Fruit fly (Drosophila melanogaster) whole organism, embryonic: ENCODE data around the gene CG33093.

ENCODE experiments used
- Ada2b ChIP-seq: fragments of 200-800 bp; sonication (Bioruptor generic); IDR thresholded peaks from 2 replicates; pipeline ENCODE4 v1.3.6; 2022; ENCODE audit warnings: missing biosample characterization, missing genetic modification characterization
- Awh ChIP-seq: fragments of 200-800 bp; sonication (Bioruptor generic); IDR thresholded peaks from 2 replicates; pipeline ENCODE4, ENCODE4 v1.3.6; 2022; ENCODE audit warnings: missing biosample characterization, missing genetic modification characterization
- B-H1 ChIP-seq: fragments of 200-800 bp; sonication (Bioruptor generic); IDR thresholded peaks from 3 replicates; pipeline ENCODE4 v1.3.6; 2022; ENCODE audit warnings: missing biosample characterization, missing genetic modification characterization
- CG11247 ChIP-seq: fragments of 200-800 bp; sonication (Bioruptor generic); IDR thresholded peaks from 2 replicates; pipeline ENCODE4 v1.3.6; 2022; ENCODE audit warnings: missing biosample characterization, missing genetic modification characterization
- CG11456 ChIP-seq: fragments of 200-800 bp; sonication (Bioruptor generic); IDR thresholded peaks from 3 replicates; pipeline ENCODE4 v1.3.6; 2022; ENCODE audit warnings: missing biosample characterization, missing genetic modification characterization
- CG11504 ChIP-seq: fragments of 200-800 bp; sonication (Bioruptor generic); optimal IDR thresholded peaks from 3 replicates; lab custom pipeline; 2019; ENCODE audit warnings: missing biosample characterization, mild to moderate bottlenecking, missing genetic modification characterization, moderate library complexity
- CG13424 ChIP-seq: fragments of 200-800 bp; sonication (Bioruptor generic); optimal IDR thresholded peaks from 2 replicates; lab custom pipeline; 2019; ENCODE audit warnings: missing biosample characterization, mild to moderate bottlenecking, missing genetic modification characterization, moderate library complexity
- CG14050 ChIP-seq: fragments of 200-800 bp; sonication (Bioruptor generic); IDR thresholded peaks from 3 replicates; pipeline ENCODE4 v1.3.6; 2022; ENCODE audit warnings: missing biosample characterization, missing genetic modification characterization
- CG15269 ChIP-seq: fragments of 200-800 bp; sonication (Bioruptor generic); optimal IDR thresholded peaks from 2 replicates; lab custom pipeline; 2018; ENCODE audit warnings: missing biosample characterization, mild to moderate bottlenecking, missing genetic modification characterization, moderate library complexity
- CG17328 ChIP-seq: fragments of 200-800 bp; sonication (Bioruptor generic); IDR thresholded peaks from 2 replicates; pipeline ENCODE4 v1.3.6; 2022; ENCODE audit warnings: missing biosample characterization, missing genetic modification characterization
- CG17361 ChIP-seq: fragments of 200-800 bp; sonication (Bioruptor generic); IDR thresholded peaks from 3 replicates; pipeline ENCODE4 v1.3.6; 2022; ENCODE audit warnings: missing biosample characterization, missing genetic modification characterization
- CG2120 ChIP-seq: fragments of 200-800 bp; sonication (Bioruptor generic); optimal IDR thresholded peaks from 3 replicates; lab custom pipeline; 2016; ENCODE audit warnings: missing biosample characterization, missing genetic modification characterization
- CG2678 ChIP-seq: fragments of 200-800 bp; sonication (Bioruptor generic); optimal IDR thresholded peaks from 3 replicates; lab custom pipeline; 2019; ENCODE audit warnings: missing biosample characterization, mild to moderate bottlenecking, missing genetic modification characterization, moderate library complexity
- CG32532 ChIP-seq: fragments of 200-800 bp; sonication (Bioruptor generic); IDR thresholded peaks from 2 replicates; pipeline ENCODE4 v1.3.6; 2022; ENCODE audit warnings: missing biosample characterization, missing genetic modification characterization
- CG34376 ChIP-seq: fragments of 200-800 bp; sonication (Bioruptor generic); optimal IDR thresholded peaks from 2 replicates; lab custom pipeline; 2018; ENCODE audit warnings: missing biosample characterization, mild to moderate bottlenecking, missing genetic modification characterization
- CG42726 ChIP-seq: fragments of 200-800 bp; sonication (Bioruptor generic); IDR thresholded peaks from 2 replicates; pipeline ENCODE4 v1.3.6; 2022; ENCODE audit warnings: missing biosample characterization, missing genetic modification characterization; ENCODE audit not compliant: partially characterized antibody
- CG9817 ChIP-seq: fragments of 200-800 bp; sonication (Bioruptor generic); optimal IDR thresholded peaks from 2 replicates; lab custom pipeline; 2018; ENCODE audit warnings: missing biosample characterization, mild to moderate bottlenecking, missing genetic modification characterization, moderate library complexity
- CG9932 ChIP-seq: fragments of 200-800 bp; sonication (Bioruptor generic); IDR thresholded peaks from 2 replicates; pipeline ENCODE4 v1.3.6; 2022; ENCODE audit warnings: missing biosample characterization, missing genetic modification characterization
- Drgx ChIP-seq: fragments of 200-800 bp; sonication (Bioruptor generic); IDR thresholded peaks from 2 replicates; pipeline ENCODE4 v1.3.6; 2022; ENCODE audit warnings: missing biosample characterization, missing genetic modification characterization
- Gsc ChIP-seq: fragments of 200-800 bp; sonication (Bioruptor generic); IDR thresholded peaks from 2 replicates; pipeline ENCODE4 v1.3.6; 2022; ENCODE audit warnings: missing biosample characterization, missing genetic modification characterization
- HHEX ChIP-seq: fragments of 200-800 bp; sonication (Bioruptor generic); optimal IDR thresholded peaks from 3 replicates; lab custom pipeline; 2017; ENCODE audit warnings: missing biosample characterization, mild to moderate bottlenecking, missing genetic modification characterization, missing genetic modification reagents
- Hr39 ChIP-seq: fragments of >200 bp; optimal IDR thresholded peaks from 2 replicates; lab custom pipeline; 2017
- Hsf ChIP-seq: fragments of 200-800 bp; sonication (Bioruptor generic); optimal IDR thresholded peaks from 3 replicates; lab custom pipeline; 2016; ENCODE audit warnings: missing biosample characterization, missing genetic modification characterization
- Oli ChIP-seq: fragments of 200-800 bp; sonication (Bioruptor generic); optimal IDR thresholded peaks from 2 replicates; lab custom pipeline; 2018; ENCODE audit warnings: missing biosample characterization, mild to moderate bottlenecking, missing genetic modification characterization, moderate library complexity
- Ptx1 ChIP-seq: fragments of 200-800 bp; sonication (Bioruptor generic); IDR thresholded peaks from 2 replicates; pipeline ENCODE4 v1.3.6; 2022; ENCODE audit warnings: missing biosample characterization, missing genetic modification characterization
- Rfx ChIP-seq: fragments of 200-800 bp; sonication (Bioruptor generic); IDR thresholded peaks from 2 replicates; pipeline ENCODE4 v1.3.6; 2022; ENCODE audit warnings: missing biosample characterization, missing genetic modification characterization
- Spps ChIP-seq: fragments of 200-800 bp; sonication (Bioruptor generic); optimal IDR thresholded peaks from 2 replicates; lab custom pipeline; 2018; ENCODE audit warnings: missing biosample characterization, mild to moderate bottlenecking, missing genetic modification characterization
- Trl ChIP-seq, 3 experiments: fragments of >200 bp in 2 of 3; fragments of 200-800 bp in 1 of 3; sonication (Bioruptor generic) in 1 of 3; optimal IDR thresholded peaks; 2 replicates in 1 of 3; 3 replicates in 2 of 3; lab custom pipeline; 2016 to 2017; ENCODE audit warnings: missing biosample characterization in 1 of 3, missing genetic modification characterization in 1 of 3
- cg ChIP-seq: fragments of 200-800 bp; sonication (Bioruptor generic); optimal IDR thresholded peaks from 3 replicates; lab custom pipeline; 2019; ENCODE audit warnings: missing biosample characterization, mild to moderate bottlenecking, missing genetic modification characterization, moderate library complexity
- dmrt99B ChIP-seq: fragments of 200-800 bp; sonication (Bioruptor generic); optimal IDR thresholded peaks from 2 replicates; lab custom pipeline; 2018; ENCODE audit warnings: missing biosample characterization, mild to moderate bottlenecking, missing genetic modification characterization, moderate library complexity
- dysf ChIP-seq: fragments of 200-800 bp; sonication (Bioruptor generic); IDR thresholded peaks from 3 replicates; pipeline ENCODE4 v1.3.6; 2022; ENCODE audit warnings: missing biosample characterization, missing genetic modification characterization
- ems ChIP-seq: fragments of 200-800 bp; sonication (Bioruptor generic); optimal IDR thresholded peaks from 3 replicates; lab custom pipeline; 2016; ENCODE audit warnings: missing biosample characterization, missing genetic modification characterization
- esg ChIP-seq: fragments of 200-800 bp; sonication (Bioruptor generic); conservative IDR thresholded peaks from 2 replicates; pipeline ENCODE4 v1.3.6; 2022; ENCODE audit warnings: missing biosample characterization, missing genetic modification characterization
- grau ChIP-seq: fragments of 200-800 bp; optimal IDR thresholded peaks from 3 replicates; lab custom pipeline; 2019; ENCODE audit warnings: missing biosample characterization, mild to moderate bottlenecking, missing genetic modification characterization, moderate library complexity
- grn ChIP-seq: fragments of 200-800 bp; sonication (Bioruptor generic); optimal IDR thresholded peaks from 3 replicates; lab custom pipeline; 2017; ENCODE audit warnings: missing biosample characterization, missing genetic modification characterization
- hkb ChIP-seq, 2 experiments: fragments of 200-800 bp in 1 of 2; fragments of >200 bp in 1 of 2; sonication (Bioruptor generic) in 1 of 2; IDR thresholded peaks in 1 of 2; optimal IDR thresholded peaks in 1 of 2; 2 replicates each; pipeline versions ENCODE4 v1.3.6 to Lab custom; 2017 to 2022; ENCODE audit warnings: missing biosample characterization in 1 of 2, missing genetic modification characterization in 1 of 2
- ind ChIP-seq: fragments of 200-800 bp; sonication (Bioruptor generic); optimal IDR thresholded peaks from 3 replicates; lab custom pipeline; 2016; ENCODE audit warnings: missing biosample characterization, missing genetic modification characterization
- lab ChIP-seq: fragments of 200-800 bp; sonication (Bioruptor generic); optimal IDR thresholded peaks from 3 replicates; lab custom pipeline; 2017; ENCODE audit warnings: missing biosample characterization, missing genetic modification characterization, mild to moderate bottlenecking, moderate library complexity, missing genetic modification reagents
- lilli ChIP-seq: fragments of 200-800 bp; sonication (Bioruptor generic); optimal IDR thresholded peaks from 3 replicates; lab custom pipeline; 2016; ENCODE audit warnings: missing biosample characterization, missing genetic modification characterization
- lola ChIP-seq, 3 experiments: fragments of >200 bp in 2 of 3; fragments of 200-800 bp in 1 of 3; sonication (Bioruptor generic) in 1 of 3; optimal IDR thresholded peaks; 2 replicates each; lab custom pipeline; 2017 to 2019; ENCODE audit warnings: missing biosample characterization in 3 of 3, missing genetic modification characterization in 3 of 3, mild to moderate bottlenecking in 1 of 3, moderate library complexity in 1 of 3
- oc ChIP-seq: fragments of 200-800 bp; sonication (Bioruptor generic); optimal IDR thresholded peaks from 2 replicates; lab custom pipeline; 2018; ENCODE audit warnings: missing biosample characterization, mild to moderate bottlenecking, missing genetic modification characterization, moderate library complexity
- ranshi ChIP-seq: fragments of 200-800 bp; sonication (Bioruptor generic); IDR thresholded peaks from 2 replicates; pipeline ENCODE4 v1.3.6; 2022; ENCODE audit warnings: missing biosample characterization, missing genetic modification characterization
- tap ChIP-seq: fragments of 200-800 bp; optimal IDR thresholded peaks from 3 replicates; lab custom pipeline; 2019; ENCODE audit warnings: missing biosample characterization, mild to moderate bottlenecking, missing genetic modification characterization, moderate library complexity
- tin ChIP-seq: fragments of 200-800 bp; sonication (Bioruptor generic); optimal IDR thresholded peaks from 3 replicates; lab custom pipeline; 2016; ENCODE audit warnings: missing biosample characterization, missing genetic modification characterization
- ttk ChIP-seq: fragments of 200-800 bp; sonication (Bioruptor generic); IDR thresholded peaks from 2 replicates; pipeline ENCODE4 v2.1.2; 2022; ENCODE audit warnings: missing biosample characterization, missing genetic modification characterization
- unpg ChIP-seq: fragments of 200-800 bp; sonication (Bioruptor generic); optimal IDR thresholded peaks from 3 replicates; lab custom pipeline; 2018; ENCODE audit warnings: missing biosample characterization, mild to moderate bottlenecking, missing genetic modification characterization, moderate library complexity
- vvl ChIP-seq: fragments of 200-800 bp; sonication (Bioruptor generic); IDR thresholded peaks from 2 replicates; pipeline ENCODE4 v1.3.6; 2022; ENCODE audit warnings: missing biosample characterization, missing genetic modification characterization

Gene CG33093

DNA sequence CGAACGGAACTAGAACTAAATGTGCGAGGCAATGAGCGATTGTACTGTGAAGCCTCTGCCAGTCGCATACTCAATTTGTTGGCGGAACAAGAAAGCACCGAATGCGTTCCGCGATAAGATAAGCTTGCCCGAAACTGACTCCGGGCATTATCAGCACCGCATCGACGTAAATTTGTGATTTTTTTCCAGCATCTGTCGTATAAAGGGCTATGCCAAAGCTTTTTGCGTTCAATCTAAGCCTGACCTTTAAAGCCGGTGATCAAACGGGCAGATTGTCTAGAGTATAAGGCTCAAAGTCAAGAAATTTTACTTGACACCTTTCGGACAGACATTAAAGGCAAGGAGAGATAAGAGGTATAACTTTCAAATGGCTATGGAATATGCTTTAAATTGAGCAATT, 14.3 kb upstream of the CG33093 start (continued):
- TF ChIP-seq CG34376 (GFP tag; lab: Kevin White, UChicago): peak; percentile 40
- TF ChIP-seq, all 482 proteins: peak for 3

DNA sequence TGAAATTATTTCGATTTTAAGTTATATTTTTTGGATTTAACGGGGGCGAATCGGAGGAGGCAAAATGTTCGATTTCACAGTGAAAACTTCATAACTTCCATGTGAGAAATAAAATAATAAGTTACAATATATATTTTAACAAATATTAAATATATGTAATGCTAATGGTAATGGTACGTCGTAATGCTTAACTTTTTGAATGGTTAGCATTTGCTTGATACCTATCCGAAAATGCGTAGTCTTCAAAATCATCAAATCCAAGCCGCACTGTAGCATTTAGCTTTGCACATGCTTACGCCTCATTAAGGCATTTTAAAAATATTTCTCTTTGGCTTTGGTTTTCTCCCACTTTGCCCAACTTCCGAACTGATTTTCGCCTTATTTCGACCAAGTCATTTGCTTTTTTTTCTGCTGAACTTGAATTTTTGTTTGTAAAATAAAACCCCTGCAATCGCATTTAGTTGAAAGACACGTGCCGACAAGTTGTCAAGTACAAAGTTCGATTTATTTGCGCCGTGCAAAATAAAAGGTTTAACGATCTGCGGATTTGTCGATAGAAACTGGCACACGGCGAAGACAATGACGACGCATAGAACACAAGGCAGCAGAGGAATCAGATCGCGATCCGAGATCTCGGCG, 11.2 kb upstream of the CG33093 start:
- TF ChIP-seq lola (GFP tag; optimal IDR thresholded peaks at IDR 0.05; lab: Kevin White, UChicago) (no peak), ems (GFP tag; lab: Kevin White, UChicago) (no peak), ranshi (peak; percentile 29; the same call in 1 of the 2 replicates), Hsf (no peak), CG11247 (no peak), Ptx1 (GFP tag; lab: Robert Waterston, UW) (peak; percentile 45; the same call in 1 of the 2 replicates), grn (GFP tag; lab: Kevin White, UChicago) (no peak), dysf (GFP tag; lab: Robert Waterston, UW) (peak; percentile 54; the same call in 2 of the 3 replicates), Drgx (GFP tag; lab: Robert Waterston, UW) (no peak; the same call in 1 of the 2 replicates), Ada2b (GFP tag; lab: Robert Waterston, UW) (peak; percentile 47), Spps (tag; lab: Kevin White, UChicago) (no peak), B-H1 (GFP tag; lab: Robert Waterston, UW) (peak; percentile 21; the same call in 1 of the 3 replicates), Trl (optimal IDR thresholded peaks at IDR 0.05; lab: Kevin White, UChicago) (no peak), Trl (GFP tag; optimal IDR thresholded peaks at IDR 0.05; lab: Kevin White, UChicago) (no peak), CG17328 (GFP tag; lab: Robert Waterston, UW) (peak; percentile 34; the same call in 1 of the 2 replicates), CG14050 (GFP tag; lab: Robert Waterston, UW) (peak; percentile 45; the same call in 1 of the 3 replicates), ttk (GFP tag; lab: Robert Waterston, UW) (no peak), CG32532 (peak; percentile 24; the same call in 1 of the 2 replicates), ind (peak; percentile 22), cg (GFP tag; lab: Kevin White, UChicago) (no peak), unpg (peak; percentile 24), esg (GFP tag; lab: Robert Waterston, UW) (0 out of 2 replicates have a peak, but pooled peaks have one; percentile 20), lilli (no peak), HHEX (GFP tag; lab: Kevin White, UChicago) (peak; percentile 28), CG11456 (GFP tag; lab: Robert Waterston, UW) (no peak), CG17361 (GFP tag; lab: Robert Waterston, UW) (0 out of 3 replicates have a peak, but pooled peaks have one; percentile 25), Oli (tag; lab: Kevin White, UChicago) (peak; percentile 34), Gsc (no peak), Hr39 (lab: Kevin White, UChicago) (no peak), CG13424 (tag; lab: Kevin White, UChicago) (peak; percentile 8), tap (tag; lab: Kevin White, UChicago) (peak; percentile 24), CG2120 (no peak), CG9817 (tag; lab: Kevin White, UChicago) (no peak), CG9932 (GFP tag; lab: Robert Waterston, UW) (no peak), CG42726 (GFP tag; lab: Robert Waterston, UW) (no peak), grau (peak; percentile 72), lab (peak; percentile 17), Awh (GFP tag; lab: Robert Waterston, UW) (peak; percentile 29; the same call in 1 of the 2 replicates), hkb (optimal IDR thresholded peaks at IDR 0.05; lab: Kevin White, UChicago) (no peak), hkb (GFP tag; IDR thresholded peaks at IDR 0.05; lab: Robert Waterston, UW) (peak; percentile 20; the same call in 1 of the 2 replicates), tin (GFP tag; lab: Kevin White, UChicago) (no peak), CG15269 (tag; lab: Kevin White, UChicago) (peak; percentile 58), CG11504 (tag; lab: Kevin White, UChicago) (peak; percentile 53), Rfx (GFP tag; lab: Robert Waterston, UW) (peak; percentile 14; the same call in 1 of the 2 replicates), oc (tag; lab: Kevin White, UChicago) (peak; percentile 11), vvl (peak; percentile 57), CG2678 (tag; lab: Kevin White, UChicago) (peak; percentile 39), dmrt99B (tag; lab: Kevin White, UChicago) (peak; percentile 34)
